Worm (Caenorhabditis elegans): Measurements from ENCODE around the gene str-56.

str-56 gene

ce11 chrV:15891279-15891678, 18.9 kb downstream of the str-56 start:
- TF ChIP-seq F10B5.3 (tag; optimal IDR thresholded peaks at IDR 0.05) (no peak), set-16 (GFP tag; IDR thresholded peaks at IDR 0.05) (no peak), T20F7.1 (GFP tag; optimal IDR thresholded peaks at IDR 0.05) (no peak), dve-1 (tag; optimal IDR thresholded peaks at IDR 0.05; ENCODE audit: insufficient read depth) (peak; percentile 59), ZK546.5 (tag; optimal IDR thresholded peaks at IDR 0.05) (no peak), sdz-12 (GFP tag; optimal IDR thresholded peaks at IDR 0.05) (no peak), ceh-20 (GFP tag; IDR thresholded peaks at IDR 0.05) (no peak), aly-2 (tag; optimal IDR thresholded peaks at IDR 0.05) (no peak), ceh-62 (tag; optimal IDR thresholded peaks at IDR 0.05) (no peak), Y48G9A.11 (GFP tag; IDR thresholded peaks at IDR 0.05) (no peak), pqm-1 (tag; optimal IDR thresholded peaks at IDR 0.05) (peak; percentile 70), ceh-82 (tag; optimal IDR thresholded peaks at IDR 0.05) (no peak), lin-39 (tag; optimal IDR thresholded peaks at IDR 0.05) (no peak), fos-1 (tag; optimal IDR thresholded peaks at IDR 0.05) (no peak), egl-43 (GFP tag; IDR thresholded peaks at IDR 0.05) (no peak), snpc-1.2 (GFP tag; IDR thresholded peaks at IDR 0.05) (no peak), saeg-2 (GFP tag; IDR thresholded peaks at IDR 0.05) (no peak), daf-8 (GFP tag; IDR thresholded peaks at IDR 0.05) (no peak), ceh-28 (tag; optimal IDR thresholded peaks at IDR 0.05) (no peak), pha-4 (GFP tag; IDR thresholded peaks at IDR 0.05) (no peak), pha-4 (tag; optimal IDR thresholded peaks at IDR 0.05) (peak; percentile 43), zag-1 (tag; optimal IDR thresholded peaks at IDR 0.05) (no peak), zip-2 (tag; optimal IDR thresholded peaks at IDR 0.05) (no peak), ztf-7 (tag; optimal IDR thresholded peaks at IDR 0.05) (no peak), dmd-6 (GFP tag; IDR thresholded peaks at IDR 0.05) (peak; percentile 61), Y75B8A.6 (GFP tag; IDR thresholded peaks at IDR 0.05) (no peak), snpc-4 (tag; optimal IDR thresholded peaks at IDR 0.05) (no peak), hlh-11 (tag; optimal IDR thresholded peaks at IDR 0.05) (peak; percentile 67), daf-16 (GFP tag; optimal IDR thresholded peaks at IDR 0.05) (no peak), daf-16 (tag; optimal IDR thresholded peaks at IDR 0.05) (peak; percentile 89), nhr-42 (GFP tag; IDR thresholded peaks at IDR 0.05) (no peak), zfp-3 (GFP tag; conservative IDR thresholded peaks at IDR 0.05) (no peak), mdt-29 (GFP tag; IDR thresholded peaks at IDR 0.05) (no peak), lir-3 (tag; optimal IDR thresholded peaks at IDR 0.05) (no peak), ZK337.2 (GFP tag; IDR thresholded peaks at IDR 0.05) (no peak), nhr-76 (tag; optimal IDR thresholded peaks at IDR 0.05) (no peak), vab-7 (GFP tag; IDR thresholded peaks at IDR 0.05) (no peak), daf-19 (GFP tag; conservative IDR thresholded peaks at IDR 0.05) (no peak), cey-2 (tag; optimal IDR thresholded peaks at IDR 0.05; ENCODE audit: borderline replicate concordance, insufficient read depth) (no peak), nhr-6 (tag; optimal IDR thresholded peaks at IDR 0.05) (peak; percentile 25), nhr-48 (tag; optimal IDR thresholded peaks at IDR 0.05) (no peak), mxl-3 (GFP tag; optimal IDR thresholded peaks at IDR 0.05) (no peak), hlh-30 (tag; optimal IDR thresholded peaks at IDR 0.05; ENCODE audit: insufficient read depth) (peak; percentile 28), aha-1 (tag) (no peak), skn-1 (tag; optimal IDR thresholded peaks at IDR 0.05) (no peak), madf-5 (GFP tag; IDR thresholded peaks at IDR 0.05) (no peak), nhr-102 (tag; optimal IDR thresholded peaks at IDR 0.05) (no peak), Y105C5A.15 (GFP tag; IDR thresholded peaks at IDR 0.05) (no peak), tag-97 (GFP tag; IDR thresholded peaks at IDR 0.05) (no peak), ctbp-1 (GFP tag; IDR thresholded peaks at IDR 0.05) (no peak), attf-4 (tag; optimal IDR thresholded peaks at IDR 0.05) (no peak), dmd-8 (GFP tag; IDR thresholded peaks at IDR 0.05) (no peak), duxl-1 (tag; optimal IDR thresholded peaks at IDR 0.05; ENCODE audit: poor library complexity) (no peak), egl-27 (tag; optimal IDR thresholded peaks at IDR 0.05) (no peak)

All from whole organism, L4 larva.